Worm (Caenorhabditis elegans): ENCODE measurements around the gene mcm-5.

DNA sequence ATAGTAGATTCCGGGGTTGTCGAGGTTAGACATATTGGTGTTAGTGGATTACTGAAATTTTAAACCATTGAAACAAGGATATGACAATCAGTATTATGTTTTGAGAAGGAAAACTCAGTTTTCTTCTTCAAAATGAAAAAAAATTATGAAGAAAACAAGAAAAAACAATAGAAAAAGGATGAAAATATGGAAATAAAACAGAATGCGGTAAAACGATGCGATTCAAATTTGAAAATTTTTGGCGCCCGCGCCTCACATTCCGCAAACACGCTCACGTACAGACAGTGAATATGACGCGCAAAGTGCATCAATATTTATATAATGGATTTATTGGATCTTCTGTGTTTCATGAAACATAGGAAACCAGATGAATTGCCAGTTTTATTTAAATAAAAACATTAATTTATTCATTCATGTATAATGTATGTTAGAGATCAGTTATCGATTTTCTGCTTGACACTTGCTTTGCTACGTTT is at the start of gene mcm-5:
- TF ChIP-seq lin-39 (tag; optimal IDR thresholded peaks at IDR 0.05), result peak; percentile 37
- no peak for TF ChIP-seq nhr-12 (tag; optimal IDR thresholded peaks at IDR 0.05)
- TF ChIP-seq elt-2 (tag; optimal IDR thresholded peaks at IDR 0.05), result no peak
- TF ChIP-seq unc-62 (GFP tag; optimal IDR thresholded peaks at IDR 0.05), result no peak
- TF ChIP-seq fos-1 (tag; optimal IDR thresholded peaks at IDR 0.05), result no peak
- no peak for TF ChIP-seq eor-1 (tag; optimal IDR thresholded peaks at IDR 0.05)
- no peak for TF ChIP-seq pqm-1 (tag; optimal IDR thresholded peaks at IDR 0.05)
- no peak for TF ChIP-seq nhr-237 (tag; optimal IDR thresholded peaks at IDR 0.05)
- peak; percentile 69 for TF ChIP-seq pha-4 (tag; optimal IDR thresholded peaks at IDR 0.05)
- TF ChIP-seq unc-39 (tag; optimal IDR thresholded peaks at IDR 0.05), result no peak
- no peak for TF ChIP-seq zag-1 (tag; optimal IDR thresholded peaks at IDR 0.05)
- TF ChIP-seq elt-1 (tag; optimal IDR thresholded peaks at IDR 0.05), result no peak
- no peak for TF ChIP-seq nhr-76 (tag; optimal IDR thresholded peaks at IDR 0.05)
